Worm (Caenorhabditis elegans) whole organism, L4 larva: Measurements from ENCODE around the gene srw-107.

Source experiments
- ctbp-1 ChIP-seq: fragments of 200-800 bp; sonication (Bioruptor generic); IDR thresholded peaks from 2 replicates; pipeline ENCODE4 v1.3.6; 2022; ENCODE audit warnings: missing genetic modification reagents, missing genetic modification characterization, missing compliant biosample characterization
- egl-43 ChIP-seq: fragments of 200-800 bp; sonication (Bioruptor generic); IDR thresholded peaks from 2 replicates; pipeline ENCODE4 v1.3.6; 2022; ENCODE audit warnings: missing genetic modification reagents, missing genetic modification characterization, missing compliant biosample characterization
- lim-7 ChIP-seq: fragments of 200-800 bp; sonication (Bioruptor generic); IDR thresholded peaks from 2 replicates; pipeline ENCODE4 v1.3.6; 2022; ENCODE audit warnings: missing genetic modification characterization, missing compliant biosample characterization
- nhr-41 ChIP-seq: fragments of 200-800 bp; sonication (Bioruptor generic); IDR thresholded peaks from 2 replicates; pipeline ENCODE4 v1.3.6; 2022; ENCODE audit warnings: missing genetic modification reagents, missing genetic modification characterization, missing compliant biosample characterization
- pha-4 ChIP-seq, 2 experiments: fragments of 150-350 bp in 1 of 2; fragments of 200-800 bp in 1 of 2; sonication (Bioruptor generic) in 1 of 2; IDR thresholded peaks in 1 of 2; optimal IDR thresholded peaks in 1 of 2; 2 replicates each; pipeline versions ENCODE4 v1.3.6 to Lab custom; 2014 to 2022; ENCODE audit warnings: missing genetic modification characterization in 2 of 2, missing genetic modification reagents in 2 of 2, missing biosample characterization in 1 of 2, missing compliant biosample characterization in 1 of 2

DNA sequence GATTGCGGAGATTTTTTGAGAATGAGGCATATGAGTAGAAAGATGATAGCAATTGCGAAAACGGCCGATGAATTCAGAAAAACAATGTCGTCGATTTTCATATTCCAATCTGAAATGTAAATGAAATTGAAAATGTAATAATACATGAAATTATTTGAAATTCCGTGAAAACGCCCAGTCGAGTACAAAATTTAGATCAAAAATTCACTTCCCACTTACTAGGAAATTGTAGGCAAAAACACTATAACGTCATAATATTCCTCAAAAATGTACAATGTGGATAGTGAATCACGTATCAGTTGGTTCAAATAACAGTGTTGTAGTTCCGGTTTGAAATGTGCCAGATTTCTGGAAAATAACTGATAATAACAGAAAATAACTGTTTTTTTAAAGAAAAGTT lies 20.2 kb downstream of the srw-107 start, which contains the start of gene str-256:
- no peak for TF ChIP-seq nhr-41 (GFP tag; lab: Robert Waterston, UW)
- no peak for TF ChIP-seq egl-43 (GFP tag; lab: Robert Waterston, UW)
- TF ChIP-seq ctbp-1 (GFP tag; lab: Robert Waterston, UW) = no peak
- TF ChIP-seq pha-4 (GFP tag; IDR thresholded peaks at IDR 0.05; lab: Robert Waterston, UW) = no peak
- no peak for TF ChIP-seq pha-4 (tag; optimal IDR thresholded peaks at IDR 0.05; lab: Kevin White, UChicago)
- TF ChIP-seq lim-7 = no peak
